Fruit fly (Drosophila melanogaster) whole organism, embryonic: Measurements from ENCODE around the gene CG4709.

Experiments
- Abd-B ChIP-seq: fragments of 200-800 bp; sonication (Bioruptor generic); optimal IDR thresholded peaks from 2 replicates; lab custom pipeline; 2018; ENCODE audit warnings: missing biosample characterization, mild to moderate bottlenecking, missing genetic modification characterization, moderate library complexity
- Adf1 ChIP-seq: fragments of 200-800 bp; sonication (Bioruptor generic); IDR thresholded peaks from 2 replicates; pipeline ENCODE4 v1.3.6; 2022; ENCODE audit warnings: missing biosample characterization, missing genetic modification characterization
- Atf-2 ChIP-seq: fragments of 200-800 bp; sonication (Bioruptor generic); optimal IDR thresholded peaks from 2 replicates; lab custom pipeline; 2016; ENCODE audit warnings: missing biosample characterization, missing genetic modification characterization
- BEAF-32 ChIP-seq: fragments of 200-800 bp; sonication (Bioruptor generic); optimal IDR thresholded peaks from 3 replicates; lab custom pipeline; 2017; ENCODE audit warnings: missing biosample characterization, missing genetic modification characterization, mild to moderate bottlenecking, moderate library complexity, missing genetic modification reagents
- BtbVII ChIP-seq: fragments of 200-800 bp; sonication (Bioruptor generic); optimal IDR thresholded peaks from 3 replicates; lab custom pipeline; 2017; ENCODE audit warnings: missing biosample characterization, mild to moderate bottlenecking, missing genetic modification characterization
- CG11247 ChIP-seq: fragments of 200-800 bp; sonication (Bioruptor generic); IDR thresholded peaks from 2 replicates; pipeline ENCODE4 v1.3.6; 2022; ENCODE audit warnings: missing biosample characterization, missing genetic modification characterization
- CG11456 ChIP-seq: fragments of 200-800 bp; sonication (Bioruptor generic); IDR thresholded peaks from 3 replicates; pipeline ENCODE4 v1.3.6; 2022; ENCODE audit warnings: missing biosample characterization, missing genetic modification characterization
- CG13123 ChIP-seq: fragments of 200-800 bp; sonication (Bioruptor generic); optimal IDR thresholded peaks from 2 replicates; lab custom pipeline; 2016; ENCODE audit warnings: missing biosample characterization, missing genetic modification characterization
- CG17802 ChIP-seq: fragments of 200-800 bp; sonication (Bioruptor generic); optimal IDR thresholded peaks from 2 replicates; lab custom pipeline; 2018; ENCODE audit warnings: missing biosample characterization, mild to moderate bottlenecking, missing genetic modification characterization, moderate library complexity
- CG1832 ChIP-seq: fragments of 200-800 bp; sonication (Bioruptor generic); optimal IDR thresholded peaks from 2 replicates; lab custom pipeline; 2017; ENCODE audit warnings: missing biosample characterization, mild to moderate bottlenecking, missing genetic modification characterization, inconsistent platforms
- CG4360 ChIP-seq: fragments of 200-800 bp; sonication (Bioruptor generic); IDR thresholded peaks from 2 replicates; pipeline ENCODE4 v1.3.6; 2022; ENCODE audit warnings: missing biosample characterization, missing genetic modification characterization
- CG6791 ChIP-seq: fragments of 200-800 bp; sonication (Bioruptor generic); IDR thresholded peaks from 3 replicates; pipeline ENCODE4 v1.3.6; 2022; ENCODE audit warnings: missing biosample characterization, missing genetic modification characterization; ENCODE audit not compliant: partially characterized antibody
- CG7745 ChIP-seq: fragments of 200-800 bp; sonication (Bioruptor generic); optimal IDR thresholded peaks from 2 replicates; lab custom pipeline; 2018; ENCODE audit warnings: missing biosample characterization, mild to moderate bottlenecking, missing genetic modification characterization, moderate library complexity
- CG7839 ChIP-seq: fragments of 200-800 bp; sonication (Bioruptor generic); optimal IDR thresholded peaks from 3 replicates; lab custom pipeline; 2018; ENCODE audit warnings: missing biosample characterization, mild to moderate bottlenecking, missing genetic modification characterization, moderate library complexity
- CG7963 ChIP-seq: fragments of 200-800 bp; sonication (Bioruptor generic); IDR thresholded peaks from 3 replicates; pipeline ENCODE4 v1.3.6; 2022; ENCODE audit warnings: missing biosample characterization, missing genetic modification characterization; ENCODE audit not compliant: partially characterized antibody
- CkIIα-i1 ChIP-seq: fragments of 200-800 bp; sonication (Bioruptor generic); IDR thresholded peaks from 2 replicates; pipeline ENCODE4 v1.3.6; 2022; ENCODE audit warnings: missing biosample characterization, missing genetic modification characterization
- CoRest ChIP-seq: fragments of 200-800 bp; sonication (Bioruptor generic); optimal IDR thresholded peaks from 3 replicates; lab custom pipeline; 2018; ENCODE audit warnings: missing biosample characterization, mild to moderate bottlenecking, missing genetic modification characterization, moderate library complexity
- CrebB ChIP-seq: fragments of 200-800 bp; sonication (Bioruptor generic); optimal IDR thresholded peaks from 3 replicates; lab custom pipeline; 2018; ENCODE audit warnings: missing biosample characterization, mild to moderate bottlenecking, missing genetic modification characterization
- E2f2 ChIP-seq: fragments of 200-800 bp; sonication (Bioruptor generic); IDR thresholded peaks from 2 replicates; pipeline ENCODE4 v1.3.6; 2022; ENCODE audit warnings: missing biosample characterization, missing genetic modification characterization
- HLH4C ChIP-seq: fragments of 200-800 bp; sonication (Bioruptor generic); IDR thresholded peaks from 3 replicates; pipeline ENCODE4 v1.3.6; 2022; ENCODE audit warnings: missing biosample characterization, missing genetic modification characterization; ENCODE audit not compliant: partially characterized antibody
- Hsf ChIP-seq: fragments of 200-800 bp; sonication (Bioruptor generic); optimal IDR thresholded peaks from 3 replicates; lab custom pipeline; 2016; ENCODE audit warnings: missing biosample characterization, missing genetic modification characterization
- Max ChIP-seq: fragments of 200-800 bp; sonication (Bioruptor generic); optimal IDR thresholded peaks from 2 replicates; lab custom pipeline; 2016; ENCODE audit warnings: missing biosample characterization, mild to moderate bottlenecking, missing genetic modification characterization
- Oaz ChIP-seq: fragments of 200-800 bp; sonication (Bioruptor generic); IDR thresholded peaks from 2 replicates; pipeline ENCODE4 v1.3.6; 2022; ENCODE audit warnings: missing biosample characterization, missing genetic modification characterization
- Pdp1 ChIP-seq, 2 experiments: fragments of 200-800 bp; sonication (Bioruptor generic); optimal IDR thresholded peaks; 3 replicates each; lab custom pipeline; 2016; ENCODE audit warnings: missing biosample characterization in 2 of 2, missing genetic modification characterization in 2 of 2, mild to moderate bottlenecking in 1 of 2, moderate library complexity in 1 of 2
- Rfx ChIP-seq: fragments of 200-800 bp; sonication (Bioruptor generic); IDR thresholded peaks from 2 replicates; pipeline ENCODE4 v1.3.6; 2022; ENCODE audit warnings: missing biosample characterization, missing genetic modification characterization
- Sry-β ChIP-seq: fragments of 200-800 bp; sonication (Bioruptor generic); optimal IDR thresholded peaks from 2 replicates; lab custom pipeline; 2018; ENCODE audit warnings: missing biosample characterization, mild to moderate bottlenecking, missing genetic modification characterization, moderate library complexity
- YL-1 ChIP-seq: fragments of 200-800 bp; sonication (Bioruptor generic); optimal IDR thresholded peaks from 3 replicates; lab custom pipeline; 2017; ENCODE audit warnings: missing biosample characterization, mild to moderate bottlenecking, missing genetic modification characterization
- ab ChIP-seq: fragments of 200-800 bp; sonication (Bioruptor generic); optimal IDR thresholded peaks from 2 replicates; lab custom pipeline; 2016; ENCODE audit warnings: missing biosample characterization, missing genetic modification characterization
- aop ChIP-seq: fragments of 200-800 bp; sonication (Bioruptor generic); IDR thresholded peaks from 2 replicates; pipeline ENCODE4 v1.3.6; 2022; ENCODE audit warnings: missing biosample characterization, missing genetic modification characterization
- bcd ChIP-seq: fragments of 200-800 bp; sonication (Bioruptor generic); optimal IDR thresholded peaks from 2 replicates; lab custom pipeline; 2017; ENCODE audit warnings: missing biosample characterization, mild to moderate bottlenecking, missing genetic modification characterization
- crp ChIP-seq, 2 experiments: fragments of 200-800 bp; sonication (Bioruptor generic); optimal IDR thresholded peaks; 2 replicates in 1 of 2; 3 replicates in 1 of 2; lab custom pipeline; 2017; ENCODE audit warnings: missing biosample characterization in 2 of 2, missing genetic modification characterization in 2 of 2, mild to moderate bottlenecking in 1 of 2, moderate library complexity in 1 of 2
- cwo ChIP-seq: fragments of 200-800 bp; sonication (Bioruptor generic); optimal IDR thresholded peaks from 3 replicates; lab custom pipeline; 2017; ENCODE audit warnings: missing biosample characterization, missing genetic modification characterization, mild to moderate bottlenecking, moderate library complexity, missing genetic modification reagents
- eyg ChIP-seq: fragments of 200-800 bp; sonication (Bioruptor generic); optimal IDR thresholded peaks from 3 replicates; lab custom pipeline; 2016; ENCODE audit warnings: missing biosample characterization, missing genetic modification characterization
- gcm ChIP-seq: fragments of 200-800 bp; sonication (Bioruptor generic); optimal IDR thresholded peaks from 2 replicates; lab custom pipeline; 2019; ENCODE audit warnings: missing biosample characterization, mild to moderate bottlenecking, missing genetic modification characterization, moderate library complexity
- gfzf ChIP-seq: fragments of 200-800 bp; sonication (Bioruptor generic); optimal IDR thresholded peaks from 2 replicates; lab custom pipeline; 2016; ENCODE audit warnings: missing biosample characterization, mild to moderate bottlenecking, missing genetic modification characterization, moderate library complexity
- grau ChIP-seq: fragments of 200-800 bp; optimal IDR thresholded peaks from 3 replicates; lab custom pipeline; 2019; ENCODE audit warnings: missing biosample characterization, mild to moderate bottlenecking, missing genetic modification characterization, moderate library complexity
- hb ChIP-seq: fragments of 200-800 bp; sonication (Bioruptor generic); IDR thresholded peaks from 3 replicates; pipeline ENCODE4 v1.3.6; 2022; ENCODE audit warnings: missing biosample characterization, missing genetic modification characterization; ENCODE audit not compliant: partially characterized antibody
- lola ChIP-seq, 3 experiments: fragments of >200 bp in 2 of 3; fragments of 200-800 bp in 1 of 3; sonication (Bioruptor generic) in 1 of 3; optimal IDR thresholded peaks; 2 replicates each; lab custom pipeline; 2017 to 2019; ENCODE audit warnings: missing biosample characterization in 3 of 3, missing genetic modification characterization in 3 of 3, mild to moderate bottlenecking in 1 of 3, moderate library complexity in 1 of 3
- nmo ChIP-seq: fragments of 200-800 bp; sonication (Bioruptor generic); optimal IDR thresholded peaks from 2 replicates; lab custom pipeline; 2018; ENCODE audit warnings: missing biosample characterization, mild to moderate bottlenecking, missing genetic modification characterization, moderate library complexity
- nom ChIP-seq: fragments of 200-800 bp; sonication (Bioruptor generic); optimal IDR thresholded peaks from 2 replicates; lab custom pipeline; 2017; ENCODE audit warnings: missing biosample characterization, missing genetic modification characterization, mild to moderate bottlenecking, moderate library complexity, missing genetic modification reagents
- sens ChIP-seq: fragments of 200-800 bp; sonication (Bioruptor generic); peaks from one replicate; lab custom pipeline; 2016; ENCODE audit warnings: missing biosample characterization, missing genetic modification characterization
- seq ChIP-seq: fragments of 200-800 bp; sonication (Bioruptor generic); IDR thresholded peaks from 2 replicates; pipeline ENCODE4 v1.3.6; 2022; ENCODE audit warnings: missing biosample characterization, missing genetic modification characterization
- stwl ChIP-seq: fragments of 200-800 bp; sonication (Bioruptor generic); optimal IDR thresholded peaks from 3 replicates; lab custom pipeline; 2018; ENCODE audit warnings: missing biosample characterization, mild to moderate bottlenecking, missing genetic modification characterization, moderate library complexity
- tgo ChIP-seq: fragments of 200-800 bp; sonication (Bioruptor generic); IDR thresholded peaks from 3 replicates; pipeline ENCODE4 v1.3.6; 2022; ENCODE audit warnings: missing biosample characterization, missing genetic modification characterization
- tna ChIP-seq: fragments of 200-800 bp; sonication (Bioruptor generic); IDR thresholded peaks from 2 replicates; pipeline ENCODE4 v1.3.6; 2022; ENCODE audit warnings: missing biosample characterization, missing genetic modification characterization; ENCODE audit not compliant: partially characterized antibody
- trem ChIP-seq: fragments of 200-800 bp; optimal IDR thresholded peaks from 3 replicates; lab custom pipeline; 2019; ENCODE audit warnings: missing biosample characterization, mild to moderate bottlenecking, missing genetic modification characterization, moderate library complexity
- ttk ChIP-seq: fragments of 200-800 bp; sonication (Bioruptor generic); IDR thresholded peaks from 2 replicates; pipeline ENCODE4 v2.1.2; 2022; ENCODE audit warnings: missing biosample characterization, missing genetic modification characterization
- usp ChIP-seq: fragments of >200 bp; optimal IDR thresholded peaks from 2 replicates; lab custom pipeline; 2017; ENCODE audit warnings: missing biosample characterization, missing genetic modification characterization
- zfh2 ChIP-seq: fragments of 200-800 bp; sonication (Bioruptor generic); optimal IDR thresholded peaks from 2 replicates; lab custom pipeline; 2016; ENCODE audit warnings: missing biosample characterization, missing genetic modification characterization

Gene CG4709

dm6 chr2L:9968201-9968727 is 14.1 kb downstream of the CG4709 start (continued):
- TF ChIP-seq Pdp1 (GFP tag; optimal IDR thresholded peaks at IDR 0.05; lab: Kevin White, UChicago) (peak in 1 of 2 experiments; percentile 74), Rfx (no peak), Atf-2 (GFP tag; lab: Kevin White, UChicago) (no peak), bcd (GFP tag; lab: Kevin White, UChicago) (no peak), CG4360 (GFP tag; lab: Robert Waterston, UW) (peak; percentile 42; the same call in 1 of the 2 replicates), stwl (peak; percentile 6), CrebB (tag; lab: Kevin White, UChicago) (no peak), YL-1 (GFP tag; lab: Kevin White, UChicago) (no peak), E2f2 (GFP tag; lab: Robert Waterston, UW) (peak; percentile 89), nom (no peak), CG7839 (tag; lab: Kevin White, UChicago) (no peak), crp (GFP tag; optimal IDR thresholded peaks at IDR 0.05; lab: Kevin White, UChicago) (no peak), CG11247 (GFP tag; lab: Robert Waterston, UW) (no peak), tna (GFP tag; lab: Robert Waterston, UW) (peak; percentile 31), tgo (GFP tag; lab: Robert Waterston, UW) (no peak), CG13123 (GFP tag; lab: Kevin White, UChicago) (no peak), CG1832 (GFP tag; lab: Kevin White, UChicago) (no peak), Max (GFP tag; lab: Kevin White, UChicago) (no peak), Hsf (GFP tag; lab: Kevin White, UChicago) (no peak), CkIIα-i1 (GFP tag; lab: Robert Waterston, UW) (no peak), Abd-B (GFP tag; lab: Kevin White, UChicago) (no peak), CG6791 (GFP tag; lab: Robert Waterston, UW) (peak; percentile 44; the same call in 1 of the 3 replicates), gcm (no peak), ab (GFP tag; lab: Kevin White, UChicago) (no peak), nmo (GFP tag; lab: Kevin White, UChicago) (no peak), trem (tag; lab: Kevin White, UChicago) (peak; percentile 20), Sry-β (no peak), CoRest (tag; lab: Kevin White, UChicago) (no peak), zfh2 (no peak), ttk (GFP tag; lab: Robert Waterston, UW) (no peak), aop (no peak), CG11456 (GFP tag; lab: Robert Waterston, UW) (no peak), HLH4C (GFP tag; lab: Robert Waterston, UW) (peak; percentile 65), cwo (GFP tag; lab: Kevin White, UChicago) (no peak), CG17802 (tag; lab: Kevin White, UChicago) (no peak), lola (GFP tag; optimal IDR thresholded peaks at IDR 0.05; lab: Kevin White, UChicago) (no peak), grau (tag; lab: Kevin White, UChicago) (no peak), Adf1 (no peak), usp (no peak), BEAF-32 (GFP tag; lab: Kevin White, UChicago) (peak; percentile 37), CG7745 (tag; lab: Kevin White, UChicago) (no peak), gfzf (GFP tag; lab: Kevin White, UChicago) (no peak), sens (GFP tag; lab: Kevin White, UChicago) (no peak), seq (GFP tag; lab: Robert Waterston, UW) (no peak), CG7963 (GFP tag; lab: Robert Waterston, UW) (peak; percentile 46; the same call in 1 of the 3 replicates), Oaz (GFP tag; lab: Robert Waterston, UW) (no peak), hb (GFP tag; lab: Robert Waterston, UW) (0 out of 3 replicates have a peak, but pooled peaks have one; percentile 31), BtbVII (no peak), eyg (GFP tag; lab: Kevin White, UChicago) (no peak)
